Worm (Caenorhabditis elegans): ENCODE results near the gene rnr-2.

DNA sequence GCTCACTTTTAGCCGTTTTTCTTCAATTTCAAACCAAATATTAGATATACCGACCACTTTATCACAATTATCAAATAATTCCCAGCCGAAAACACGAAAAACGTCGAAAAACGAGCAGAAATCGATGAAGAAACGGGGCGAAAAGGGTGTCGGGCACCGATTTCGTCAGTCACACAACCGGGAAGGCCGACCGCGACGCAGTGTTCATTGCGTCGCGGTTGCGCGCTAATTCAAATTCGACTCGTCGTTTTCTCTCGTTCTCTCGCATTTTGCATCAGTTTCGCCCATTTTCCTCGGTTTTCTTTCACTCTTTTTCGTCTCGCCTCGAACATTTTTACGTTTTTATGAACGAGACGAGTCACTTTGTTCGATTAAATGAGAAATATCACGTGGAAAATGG lies 7.2 kb downstream of the rnr-2 start:
- TF ChIP-seq tbx-11 (GFP tag; IDR thresholded peaks at IDR 0.05) = no peak
- no peak for TF ChIP-seq hnd-1 (tag; optimal IDR thresholded peaks at IDR 0.05)
- TF ChIP-seq ama-1 (optimal IDR thresholded peaks at IDR 0.05) = no peak
- TF ChIP-seq tra-4 (tag; optimal IDR thresholded peaks at IDR 0.05) = no peak
- TF ChIP-seq F13C5.2 (tag; optimal IDR thresholded peaks at IDR 0.05) = peak; percentile 50
- TF ChIP-seq ets-7 (tag; optimal IDR thresholded peaks at IDR 0.05) = no peak
- TF ChIP-seq ceh-36 (tag; optimal IDR thresholded peaks at IDR 0.05) = no peak
- TF ChIP-seq pes-1 (GFP tag; IDR thresholded peaks at IDR 0.05) = no peak
- TF ChIP-seq tbx-37 (GFP tag; conservative IDR thresholded peaks at IDR 0.05) = no peak
- TF ChIP-seq hmbx-1 (tag; optimal IDR thresholded peaks at IDR 0.05) = no peak

Measured in whole organism, early embryonic.